Fruit fly (Drosophila melanogaster) whole organism, pupa: ENCODE results near the gene CG32213.

Source experiments
- CG17806 ChIP-seq: fragments of 200-800 bp; sonication (Bioruptor generic); optimal IDR thresholded peaks from 2 replicates; lab custom pipeline; 2018; ENCODE audit warnings: missing biosample characterization, mild to moderate bottlenecking, missing genetic modification characterization, moderate library complexity
- CG9948 ChIP-seq: fragments of 200-800 bp; sonication (Bioruptor generic); optimal IDR thresholded peaks from 2 replicates; lab custom pipeline; 2018; ENCODE audit warnings: missing biosample characterization, mild to moderate bottlenecking, missing genetic modification characterization, moderate library complexity
- Pif1A ChIP-seq: fragments of 200-800 bp; sonication (Bioruptor generic); optimal IDR thresholded peaks from 3 replicates; lab custom pipeline; 2016; ENCODE audit warnings: missing biosample characterization, missing genetic modification characterization
- gl ChIP-seq: fragments of 200-800 bp; sonication (Bioruptor generic); optimal IDR thresholded peaks from 2 replicates; lab custom pipeline; 2018; ENCODE audit warnings: missing biosample characterization, mild to moderate bottlenecking, missing genetic modification characterization

DNA sequence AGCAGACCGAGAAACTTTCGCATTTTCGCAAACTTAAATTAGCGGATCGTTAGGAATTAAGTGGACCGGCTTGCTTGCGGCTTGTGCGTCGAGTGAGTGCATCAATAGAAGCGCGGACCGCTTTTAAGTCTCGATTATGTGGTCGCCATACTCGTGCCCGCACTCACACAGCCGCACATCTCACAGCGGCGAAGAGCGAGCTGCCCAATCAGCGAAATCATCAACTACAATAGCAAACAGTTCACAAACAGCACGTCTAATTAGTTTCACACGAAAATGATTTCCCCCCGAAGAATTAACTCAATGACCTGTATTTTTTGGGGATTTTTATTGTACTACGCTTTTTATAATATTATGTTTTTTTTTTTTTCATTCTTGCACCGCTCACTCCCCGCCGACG, 25.1 kb downstream of the CG32213 start, which contains the start of gene CG9451:
- TF ChIP-seq CG17806 (no peak), gl (tag; lab: Kevin White, UChicago) (no peak), Pif1A (GFP tag; lab: Kevin White, UChicago) (no peak), CG9948 (tag; lab: Kevin White, UChicago) (no peak)
